Worm (Caenorhabditis elegans) whole organism, L4 larva: Measurements from ENCODE around the gene frm-3.

Experiments
- ZK546.5 ChIP-seq, 2 experiments: sonication (generic microtip); optimal IDR thresholded peaks; 2 replicates each; lab custom pipeline; 2017; ENCODE audit warnings: missing biosample characterization in 2 of 2, missing genetic modification characterization in 2 of 2
- ama-1 ChIP-seq: fragments of 150-350 bp; optimal IDR thresholded peaks from 2 replicates; lab custom pipeline; 2014; ENCODE audit warnings: inconsistent platforms, mixed read lengths
- cey-2 ChIP-seq: sonication (generic microtip); optimal IDR thresholded peaks from 3 replicates; lab custom pipeline; 2017; ENCODE audit warnings: missing genetic modification characterization, mild to moderate bottlenecking, missing compliant biosample characterization, antibody characterized with exemption, borderline replicate concordance; ENCODE audit not compliant: insufficient read depth
- dve-1 ChIP-seq: sonication (generic microtip); optimal IDR thresholded peaks from 2 replicates; lab custom pipeline; 2017; ENCODE audit warnings: antibody characterized with exemption, mild to moderate bottlenecking, missing genetic modification characterization, missing compliant biosample characterization; ENCODE audit not compliant: insufficient read depth
- egl-27 ChIP-seq: sonication (generic microtip); optimal IDR thresholded peaks from 3 replicates; lab custom pipeline; 2017; ENCODE audit warnings: missing biosample characterization, missing genetic modification reagents, missing genetic modification characterization
- fkh-10 ChIP-seq: fragments of 150-350 bp; optimal IDR thresholded peaks from 2 replicates; lab custom pipeline; 2014; ENCODE audit warnings: missing biosample characterization, missing genetic modification reagents, missing genetic modification characterization
- hlh-30 ChIP-seq: sonication (generic microtip); optimal IDR thresholded peaks from 2 replicates; lab custom pipeline; 2017; ENCODE audit warnings: antibody characterized with exemption, mild to moderate bottlenecking, missing genetic modification characterization, missing compliant biosample characterization; ENCODE audit not compliant: insufficient read depth
- lin-13 ChIP-seq: fragments of 150-350 bp; optimal IDR thresholded peaks from 2 replicates; lab custom pipeline; 2014; ENCODE audit warnings: missing biosample characterization, missing genetic modification reagents, missing genetic modification characterization
- lsy-2 ChIP-seq, 2 experiments: fragments of 150-350 bp in 1 of 2; sonication (generic microtip) in 1 of 2; optimal IDR thresholded peaks; 2 replicates each; lab custom pipeline; 2014 to 2017; ENCODE audit warnings: missing biosample characterization in 2 of 2, missing genetic modification characterization in 2 of 2
- nhr-10 ChIP-seq: fragments of 150-350 bp; optimal IDR thresholded peaks from 2 replicates; lab custom pipeline; 2014; ENCODE audit warnings: missing biosample characterization, missing genetic modification characterization
- nhr-42 ChIP-seq: fragments of 200-800 bp; sonication (Bioruptor generic); IDR thresholded peaks from 2 replicates; pipeline ENCODE4 v1.3.6; 2022; ENCODE audit warnings: missing genetic modification characterization, missing compliant biosample characterization
- pha-4 ChIP-seq, 2 experiments: fragments of 150-350 bp in 1 of 2; fragments of 200-800 bp in 1 of 2; sonication (Bioruptor generic) in 1 of 2; IDR thresholded peaks in 1 of 2; optimal IDR thresholded peaks in 1 of 2; 2 replicates each; pipeline versions ENCODE4 v1.3.6 to Lab custom; 2014 to 2022; ENCODE audit warnings: missing genetic modification characterization in 2 of 2, missing genetic modification reagents in 2 of 2, missing biosample characterization in 1 of 2, missing compliant biosample characterization in 1 of 2
- pqm-1 ChIP-seq: sonication (generic microtip); optimal IDR thresholded peaks from 2 replicates; lab custom pipeline; 2017; ENCODE audit warnings: missing biosample characterization, missing genetic modification characterization
- ztf-11 ChIP-seq: fragments of 150-350 bp; optimal IDR thresholded peaks from 2 replicates; lab custom pipeline; 2014; ENCODE audit warnings: missing biosample characterization, missing genetic modification characterization

DNA sequence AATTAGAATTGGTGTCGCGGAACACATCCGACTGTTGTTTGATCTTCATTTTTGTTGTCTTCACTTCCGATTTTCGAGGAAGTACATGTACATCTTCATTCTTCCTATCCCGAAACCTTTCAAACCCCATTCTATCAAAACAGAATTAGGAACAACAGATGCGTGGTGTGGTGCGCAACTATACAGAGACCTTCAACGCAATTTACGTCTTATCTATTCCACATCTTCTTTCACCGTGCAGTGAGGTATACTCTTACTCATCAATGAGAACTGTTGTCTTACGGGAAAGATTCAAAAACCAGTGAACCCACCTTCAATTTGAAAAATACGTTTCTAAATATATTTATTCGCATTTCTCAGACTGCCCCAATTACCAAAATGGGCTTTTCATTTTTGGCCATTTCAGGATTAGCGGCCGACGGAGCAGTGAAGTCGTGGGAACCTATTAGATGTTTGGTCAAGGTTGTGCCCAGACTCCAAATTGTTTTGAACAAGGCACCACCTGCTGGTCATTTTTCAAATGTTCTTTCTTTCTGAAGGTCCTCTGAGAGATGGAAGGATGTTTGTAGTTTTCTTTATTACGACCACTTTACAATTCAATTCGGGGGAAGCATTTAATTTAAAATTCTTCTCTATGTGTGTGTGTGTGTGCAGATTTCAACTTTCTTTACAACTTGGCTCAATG lies 34.7 kb downstream of the frm-3 start:
- TF ChIP-seq egl-27 (tag; lab: Kevin White, UChicago) = no peak
- no peak for TF ChIP-seq dve-1 (tag; lab: Kevin White, UChicago)
- TF ChIP-seq fkh-10 (GFP tag; lab: Kevin White, UChicago) = no peak
- no peak for TF ChIP-seq hlh-30 (tag; lab: Kevin White, UChicago)
- no peak for TF ChIP-seq nhr-42 (GFP tag; lab: Robert Waterston, UW)
- no peak for TF ChIP-seq lsy-2 (tag; optimal IDR thresholded peaks at IDR 0.05; lab: Kevin White, UChicago)
- TF ChIP-seq ama-1 = no peak
- TF ChIP-seq ZK546.5 (tag; optimal IDR thresholded peaks at IDR 0.05; lab: Kevin White, UChicago) = no peak
- TF ChIP-seq nhr-10 (tag; lab: Kevin White, UChicago) = no peak
- TF ChIP-seq lin-13 (GFP tag; lab: Kevin White, UChicago) = no peak
- TF ChIP-seq cey-2 = no peak
- TF ChIP-seq pha-4 (GFP tag; IDR thresholded peaks at IDR 0.05; lab: Robert Waterston, UW) = no peak
- TF ChIP-seq pha-4 (tag; optimal IDR thresholded peaks at IDR 0.05; lab: Kevin White, UChicago) = no peak
- no peak for TF ChIP-seq ztf-11 (tag; lab: Kevin White, UChicago)
- TF ChIP-seq pqm-1 (tag; lab: Kevin White, UChicago) = no peak
